Fruit fly (Drosophila melanogaster) whole organism, embryonic: ENCODE results near the gene CG9667.
A peak's percentile ranks its signal among the peaks of the same experiment; 100 is the strongest.

Experiments
- Antp ChIP-seq: fragments of 200-800 bp; sonication (Bioruptor generic); optimal IDR thresholded peaks from 3 replicates; lab custom pipeline; 2016; ENCODE audit warnings: missing biosample characterization, missing genetic modification characterization
- C15 ChIP-seq: fragments of 200-800 bp; sonication (Bioruptor generic); IDR thresholded peaks from 3 replicates; pipeline ENCODE4 v1.3.6; 2022; ENCODE audit warnings: missing biosample characterization, missing genetic modification characterization
- CG10565 ChIP-seq: fragments of 200-800 bp; sonication (Bioruptor generic); optimal IDR thresholded peaks from 3 replicates; lab custom pipeline; 2016; ENCODE audit warnings: missing biosample characterization, mild to moderate bottlenecking, missing genetic modification characterization
- CG11085 ChIP-seq: fragments of 200-800 bp; sonication (Bioruptor generic); IDR thresholded peaks from 2 replicates; pipeline ENCODE4 v1.3.6; 2022; ENCODE audit warnings: missing biosample characterization, missing genetic modification characterization
- CG11398 ChIP-seq: fragments of 200-800 bp; sonication (Bioruptor generic); optimal IDR thresholded peaks from 2 replicates; lab custom pipeline; 2016; ENCODE audit warnings: missing biosample characterization, missing genetic modification characterization
- CG11695 ChIP-seq: fragments of 200-800 bp; sonication (Bioruptor generic); IDR thresholded peaks from 3 replicates; pipeline ENCODE4 v1.3.6; 2022; ENCODE audit warnings: missing biosample characterization, missing genetic modification characterization
- CG13296 ChIP-seq: fragments of 200-800 bp; sonication (Bioruptor generic); optimal IDR thresholded peaks from 3 replicates; lab custom pipeline; 2018; ENCODE audit warnings: missing biosample characterization, mild to moderate bottlenecking, missing genetic modification characterization
- CG15479 ChIP-seq: fragments of 200-800 bp; sonication (Bioruptor generic); optimal IDR thresholded peaks from 3 replicates; lab custom pipeline; 2019; ENCODE audit warnings: missing biosample characterization, mild to moderate bottlenecking, missing genetic modification characterization, moderate library complexity
- CG1647 ChIP-seq: fragments of 200-800 bp; sonication (Bioruptor generic); optimal IDR thresholded peaks from 3 replicates; lab custom pipeline; 2016; ENCODE audit warnings: missing biosample characterization, missing genetic modification characterization
- CG2129 ChIP-seq: fragments of 200-800 bp; sonication (Bioruptor generic); IDR thresholded peaks from 2 replicates; pipeline ENCODE4 v1.3.6; 2022; ENCODE audit warnings: missing biosample characterization, missing genetic modification characterization; ENCODE audit not compliant: partially characterized antibody
- CG2678 ChIP-seq: fragments of 200-800 bp; sonication (Bioruptor generic); optimal IDR thresholded peaks from 3 replicates; lab custom pipeline; 2019; ENCODE audit warnings: missing biosample characterization, mild to moderate bottlenecking, missing genetic modification characterization, moderate library complexity
- CG3726 ChIP-seq: fragments of 200-800 bp; sonication (Bioruptor generic); IDR thresholded peaks from 3 replicates; pipeline ENCODE4, ENCODE4 v1.3.6; 2022; ENCODE audit warnings: missing biosample characterization, missing genetic modification characterization
- CG7963 ChIP-seq: fragments of 200-800 bp; sonication (Bioruptor generic); IDR thresholded peaks from 3 replicates; pipeline ENCODE4 v1.3.6; 2022; ENCODE audit warnings: missing biosample characterization, missing genetic modification characterization; ENCODE audit not compliant: partially characterized antibody
- CG8388 ChIP-seq: fragments of 200-800 bp; sonication (Bioruptor generic); optimal IDR thresholded peaks from 2 replicates; lab custom pipeline; 2019; ENCODE audit warnings: missing biosample characterization, mild to moderate bottlenecking, missing genetic modification characterization, moderate library complexity
- CG8924 ChIP-seq: fragments of 200-800 bp; optimal IDR thresholded peaks from 3 replicates; lab custom pipeline; 2019; ENCODE audit warnings: missing biosample characterization, mild to moderate bottlenecking, missing genetic modification characterization, moderate library complexity
- CG9876 ChIP-seq: fragments of 200-800 bp; sonication (Bioruptor generic); optimal IDR thresholded peaks from 2 replicates; lab custom pipeline; 2016; ENCODE audit warnings: missing biosample characterization, missing genetic modification characterization
- CkIIα-i1 ChIP-seq: fragments of 200-800 bp; sonication (Bioruptor generic); IDR thresholded peaks from 2 replicates; pipeline ENCODE4 v1.3.6; 2022; ENCODE audit warnings: missing biosample characterization, missing genetic modification characterization
- D ChIP-seq, 2 experiments: fragments of 200-800 bp in 1 of 2; fragments of >200 bp in 1 of 2; sonication (Bioruptor generic) in 1 of 2; optimal IDR thresholded peaks; 2 replicates in 1 of 2; 3 replicates in 1 of 2; lab custom pipeline; 2017; ENCODE audit warnings: mild to moderate bottlenecking in 1 of 2, missing biosample characterization in 1 of 2, missing genetic modification characterization in 1 of 2, missing genetic modification reagents in 1 of 2
- D19B ChIP-seq: fragments of 200-800 bp; sonication (Bioruptor generic); optimal IDR thresholded peaks from 2 replicates; lab custom pipeline; 2017; ENCODE audit warnings: missing biosample characterization, mild to moderate bottlenecking, missing genetic modification characterization
- Elba2 ChIP-seq: fragments of 200-800 bp; sonication (Bioruptor generic); optimal IDR thresholded peaks from 3 replicates; lab custom pipeline; 2016; ENCODE audit warnings: missing biosample characterization, missing genetic modification characterization
- Fer2 ChIP-seq: fragments of 200-800 bp; sonication (Bioruptor generic); optimal IDR thresholded peaks from 2 replicates; lab custom pipeline; 2018; ENCODE audit warnings: missing biosample characterization, mild to moderate bottlenecking, missing genetic modification characterization, moderate library complexity
- HLH3B ChIP-seq: fragments of 200-800 bp; sonication (Bioruptor generic); IDR thresholded peaks from 2 replicates; pipeline ENCODE4 v1.3.6; 2022; ENCODE audit warnings: missing biosample characterization, missing genetic modification characterization
- Hsf ChIP-seq: fragments of 200-800 bp; sonication (Bioruptor generic); optimal IDR thresholded peaks from 3 replicates; lab custom pipeline; 2016; ENCODE audit warnings: missing biosample characterization, missing genetic modification characterization
- Meics ChIP-seq: fragments of 200-800 bp; sonication (Bioruptor generic); optimal IDR thresholded peaks from 2 replicates; lab custom pipeline; 2017; ENCODE audit warnings: missing biosample characterization, mild to moderate bottlenecking, missing genetic modification characterization
- Mrtf ChIP-seq: fragments of 200-800 bp; sonication (Bioruptor generic); IDR thresholded peaks from 3 replicates; pipeline ENCODE4 v1.3.6; 2022; ENCODE audit warnings: missing biosample characterization, missing genetic modification characterization
- NC2α ChIP-seq: fragments of 200-800 bp; sonication (Bioruptor generic); optimal IDR thresholded peaks from 2 replicates; lab custom pipeline; 2016; ENCODE audit warnings: missing biosample characterization, missing genetic modification characterization
- Ravus ChIP-seq: fragments of 200-800 bp; sonication (Bioruptor generic); IDR thresholded peaks from 2 replicates; pipeline ENCODE4 v1.3.6; 2022; ENCODE audit warnings: missing biosample characterization, missing genetic modification characterization
- cad ChIP-seq: fragments of >200 bp; optimal IDR thresholded peaks from 2 replicates; lab custom pipeline; 2017; ENCODE audit warnings: missing biosample characterization, missing genetic modification characterization
- cg ChIP-seq: fragments of 200-800 bp; sonication (Bioruptor generic); optimal IDR thresholded peaks from 3 replicates; lab custom pipeline; 2019; ENCODE audit warnings: missing biosample characterization, mild to moderate bottlenecking, missing genetic modification characterization, moderate library complexity
- danr ChIP-seq: fragments of 200-800 bp; sonication (Bioruptor generic); IDR thresholded peaks from 2 replicates; pipeline ENCODE4 v1.3.6; 2022; ENCODE audit warnings: missing biosample characterization, missing genetic modification characterization
- eve ChIP-seq, 2 experiments: fragments of >200 bp; optimal IDR thresholded peaks; 2 replicates each; lab custom pipeline; 2017; ENCODE audit warnings: missing biosample characterization in 2 of 2, missing genetic modification characterization in 2 of 2
- fd3F ChIP-seq: fragments of 200-800 bp; sonication (Bioruptor generic); optimal IDR thresholded peaks from 2 replicates; lab custom pipeline; 2018; ENCODE audit warnings: missing biosample characterization, mild to moderate bottlenecking, missing genetic modification characterization, moderate library complexity
- gcm ChIP-seq: fragments of 200-800 bp; sonication (Bioruptor generic); optimal IDR thresholded peaks from 2 replicates; lab custom pipeline; 2019; ENCODE audit warnings: missing biosample characterization, mild to moderate bottlenecking, missing genetic modification characterization, moderate library complexity
- gcm2 ChIP-seq: fragments of 200-800 bp; sonication (Bioruptor generic); optimal IDR thresholded peaks from 2 replicates; lab custom pipeline; 2016; ENCODE audit warnings: missing biosample characterization, missing genetic modification characterization
- klu ChIP-seq: fragments of 200-800 bp; sonication (Bioruptor generic); IDR thresholded peaks from 2 replicates; pipeline ENCODE4 v1.3.6; 2022; ENCODE audit warnings: missing biosample characterization, missing genetic modification characterization
- lola ChIP-seq, 3 experiments: fragments of >200 bp in 2 of 3; fragments of 200-800 bp in 1 of 3; sonication (Bioruptor generic) in 1 of 3; optimal IDR thresholded peaks; 2 replicates each; lab custom pipeline; 2017 to 2019; ENCODE audit warnings: missing biosample characterization in 3 of 3, missing genetic modification characterization in 3 of 3, mild to moderate bottlenecking in 1 of 3, moderate library complexity in 1 of 3
- odd ChIP-seq: fragments of 200-800 bp; sonication (Bioruptor generic); optimal IDR thresholded peaks from 2 replicates; lab custom pipeline; 2017; ENCODE audit warnings: missing biosample characterization, mild to moderate bottlenecking, missing genetic modification characterization
- pan ChIP-seq, 4 experiments: fragments of >200 bp in 3 of 4; fragments of 200-800 bp in 1 of 4; sonication (Bioruptor generic) in 1 of 4; optimal IDR thresholded peaks in 3 of 4; IDR thresholded peaks in 1 of 4; 2 replicates each; pipeline versions ENCODE4 v1.3.6 to Lab custom; 2017 to 2022; ENCODE audit warnings: missing biosample characterization in 2 of 4, missing genetic modification characterization in 2 of 4, mixed read lengths in 1 of 4
- repo ChIP-seq: fragments of 200-800 bp; sonication (Bioruptor generic); optimal IDR thresholded peaks from 2 replicates; lab custom pipeline; 2016; ENCODE audit warnings: missing biosample characterization, missing genetic modification characterization
- ro ChIP-seq: fragments of 200-800 bp; sonication (Bioruptor generic); IDR thresholded peaks from 2 replicates; pipeline ENCODE4 v1.3.6; 2022; ENCODE audit warnings: missing biosample characterization, missing genetic modification characterization
- sens-2 ChIP-seq: fragments of 200-800 bp; sonication (Bioruptor generic); IDR thresholded peaks from 2 replicates; pipeline ENCODE4 v1.3.6; 2022; ENCODE audit warnings: missing biosample characterization, missing genetic modification characterization
- slbo ChIP-seq: fragments of 200-800 bp; sonication (Bioruptor generic); IDR thresholded peaks from 2 replicates; pipeline ENCODE4 v1.3.6; 2022; ENCODE audit warnings: missing biosample characterization, missing genetic modification characterization
- so ChIP-seq: fragments of 200-800 bp; sonication (Bioruptor generic); IDR thresholded peaks from 3 replicates; pipeline ENCODE4 v1.3.6; 2022; ENCODE audit warnings: missing biosample characterization, missing genetic modification characterization
- stc ChIP-seq: fragments of 200-800 bp; sonication (Bioruptor generic); IDR thresholded peaks from 2 replicates; pipeline ENCODE4 v1.3.6; 2022; ENCODE audit warnings: missing biosample characterization, missing genetic modification characterization
- stwl ChIP-seq: fragments of 200-800 bp; sonication (Bioruptor generic); optimal IDR thresholded peaks from 3 replicates; lab custom pipeline; 2018; ENCODE audit warnings: missing biosample characterization, mild to moderate bottlenecking, missing genetic modification characterization, moderate library complexity
- tio ChIP-seq: fragments of 200-800 bp; sonication (Bioruptor generic); optimal IDR thresholded peaks from 2 replicates; lab custom pipeline; 2017; ENCODE audit warnings: missing biosample characterization, missing genetic modification characterization, inconsistent platforms
- toy ChIP-seq: fragments of 200-800 bp; sonication (Bioruptor generic); IDR thresholded peaks from 2 replicates; pipeline ENCODE4 v1.3.6; 2022; ENCODE audit warnings: missing biosample characterization, missing genetic modification characterization
- tup ChIP-seq: fragments of 200-800 bp; sonication (Bioruptor generic); optimal IDR thresholded peaks from 2 replicates; lab custom pipeline; 2016; ENCODE audit warnings: missing biosample characterization, mild to moderate bottlenecking, missing genetic modification characterization, moderate library complexity
- usp ChIP-seq: fragments of >200 bp; optimal IDR thresholded peaks from 2 replicates; lab custom pipeline; 2017; ENCODE audit warnings: missing biosample characterization, missing genetic modification characterization

Gene CG9667

DNA sequence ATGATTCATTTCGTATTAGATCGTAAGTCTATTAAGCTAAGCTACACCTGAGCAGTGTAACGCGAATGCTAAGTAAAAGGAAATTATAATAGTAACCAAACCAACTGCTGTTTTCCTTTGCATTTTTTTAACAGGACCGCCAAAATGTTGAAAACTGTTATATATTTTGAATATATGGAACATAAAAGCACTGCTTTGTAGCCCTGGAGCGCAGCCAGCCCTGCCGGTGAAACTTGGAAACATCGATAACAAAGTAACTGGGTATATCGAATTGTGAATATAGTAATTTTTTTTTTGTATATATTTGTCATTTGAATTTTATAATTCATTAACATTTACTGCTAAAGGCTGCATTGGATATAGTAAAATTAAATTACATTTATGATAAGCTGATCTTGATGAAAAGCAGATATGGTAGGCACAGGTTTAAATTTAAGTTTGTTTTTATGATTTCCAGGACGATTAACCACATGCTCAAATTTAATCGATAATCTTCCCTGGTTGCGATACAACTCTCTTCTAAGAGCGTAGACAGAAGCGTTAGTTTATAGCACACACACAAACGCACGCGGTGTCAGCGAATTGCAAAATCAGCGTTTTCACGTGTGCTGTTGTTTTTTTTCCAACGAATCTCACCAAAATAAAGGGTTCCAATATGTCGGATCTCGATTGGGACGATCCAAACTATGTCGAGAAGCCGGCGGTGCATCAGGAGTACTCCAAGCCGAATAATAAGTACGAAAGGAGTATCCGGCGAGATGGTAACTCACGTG, 3.8 kb downstream of the CG9667 start, which contains the start of gene CG7878 (continued):
- no peak for TF ChIP-seq sens-2
- no peak for TF ChIP-seq CG2129
- TF ChIP-seq D19B (GFP tag; lab: Kevin White, UChicago) = peak; percentile 11
- TF ChIP-seq Mrtf (GFP tag; lab: Robert Waterston, UW) = no peak
- TF ChIP-seq CG11085 (GFP tag; lab: Robert Waterston, UW) = 0 out of 2 replicates have a peak, but pooled peaks have one; percentile 35
- TF ChIP-seq klu (GFP tag; lab: Robert Waterston, UW) = no peak
- TF ChIP-seq fd3F (GFP tag; lab: Kevin White, UChicago) = no peak
- no peak for TF ChIP-seq CG10565 (GFP tag; lab: Kevin White, UChicago)
- 0 out of 3 replicates have a peak, but pooled peaks have one; percentile 20 for TF ChIP-seq CG11695
- TF ChIP-seq CG9876 (GFP tag; lab: Kevin White, UChicago) = no peak
- TF ChIP-seq HLH3B (GFP tag; lab: Robert Waterston, UW) = peak; percentile 51
- no peak for TF ChIP-seq CG1647 (GFP tag; lab: Kevin White, UChicago)
- no peak for TF ChIP-seq CG3726 (GFP tag; lab: Robert Waterston, UW)
- TF ChIP-seq CG8924 (tag; lab: Kevin White, UChicago) = peak; percentile 51
- peak; percentile 96 for TF ChIP-seq stwl
- peak; percentile 0 for TF ChIP-seq CG8388 (GFP tag; lab: Kevin White, UChicago)
- TF ChIP-seq pan (optimal IDR thresholded peaks at IDR 0.05; lab: Kevin White, UChicago) = no peak
- peak in 1 of 2 experiments; percentile 19 for TF ChIP-seq pan (GFP tag; optimal IDR thresholded peaks at IDR 0.05 in 1 of 2, IDR thresholded peaks at IDR 0.05 in 1 of 2)
- TF ChIP-seq odd = no peak
- peak; percentile 78 for TF ChIP-seq slbo (GFP tag; lab: Robert Waterston, UW)
- TF ChIP-seq usp (GFP tag; lab: Kevin White, UChicago) = no peak
- peak; percentile 71 for TF ChIP-seq CG7963 (GFP tag; lab: Robert Waterston, UW)
- no peak for TF ChIP-seq cad (GFP tag; lab: Kevin White, UChicago)
- peak; percentile 37 for TF ChIP-seq Fer2 (tag; lab: Kevin White, UChicago)
- TF ChIP-seq eve (GFP tag; optimal IDR thresholded peaks at IDR 0.05; lab: Kevin White, UChicago) = no peak
- TF ChIP-seq gcm2 (GFP tag; lab: Kevin White, UChicago) = peak; percentile 7
- TF ChIP-seq Ravus (GFP tag; lab: Robert Waterston, UW) = no peak; the same call in 1 of the 2 replicates
- no peak for TF ChIP-seq NC2α (GFP tag; lab: Kevin White, UChicago)
- peak; percentile 41 for TF ChIP-seq cg (GFP tag; lab: Kevin White, UChicago)
- no peak for TF ChIP-seq toy
- TF ChIP-seq CG2678 (tag; lab: Kevin White, UChicago) = peak; percentile 55
- TF ChIP-seq C15 (GFP tag; lab: Robert Waterston, UW) = no peak
- no peak for TF ChIP-seq CG15479 (GFP tag; lab: Kevin White, UChicago)
- no peak for TF ChIP-seq stc (GFP tag; lab: Robert Waterston, UW)
- no peak for TF ChIP-seq D (optimal IDR thresholded peaks at IDR 0.05; lab: Kevin White, UChicago)
- no peak for TF ChIP-seq D (GFP tag; optimal IDR thresholded peaks at IDR 0.05; lab: Kevin White, UChicago)
- TF ChIP-seq so (GFP tag; lab: Robert Waterston, UW) = no peak
- peak; percentile 20 for TF ChIP-seq tio
- peak; percentile 29 for TF ChIP-seq gcm (GFP tag; lab: Kevin White, UChicago)
- no peak for TF ChIP-seq ro (GFP tag; lab: Robert Waterston, UW)
- TF ChIP-seq Elba2 (GFP tag; lab: Kevin White, UChicago) = no peak
- TF ChIP-seq repo (GFP tag; lab: Kevin White, UChicago) = peak; percentile 37
- peak; percentile 47 for TF ChIP-seq Hsf
- peak; percentile 55 for TF ChIP-seq Meics (GFP tag; lab: Kevin White, UChicago)
- no peak for TF ChIP-seq danr
- TF ChIP-seq CkIIα-i1 (GFP tag; lab: Robert Waterston, UW) = no peak
- TF ChIP-seq CG11398 (GFP tag; lab: Kevin White, UChicago) = no peak
- peak; percentile 48 for TF ChIP-seq Antp
- TF ChIP-seq lola (GFP tag; optimal IDR thresholded peaks at IDR 0.05; lab: Kevin White, UChicago) = peak in 1 of 3 experiments; percentile 21
- no peak for TF ChIP-seq tup (GFP tag; lab: Kevin White, UChicago)
- peak; percentile 37 for TF ChIP-seq CG13296
